Worm (Caenorhabditis elegans) whole organism, young adult: Measurements from ENCODE around the gene crn-7.

Experiments used
- C17E4.6 ChIP-seq: fragments of 200-800 bp; sonication (Bioruptor generic); IDR thresholded peaks from 2 replicates; pipeline ENCODE4 v1.3.6; 2022; ENCODE audit warnings: missing genetic modification reagents, missing genetic modification characterization, missing compliant biosample characterization
- ama-1 ChIP-seq, 3 experiments: fragments of 150-350 bp in 1 of 3; sonication (generic microtip) in 2 of 3; optimal IDR thresholded peaks; 2 replicates each; lab custom pipeline; 2014 to 2018; ENCODE audit warnings: missing biosample characterization in 2 of 3, missing genetic modification characterization in 2 of 3, missing genetic modification reagents in 2 of 3
- cebp-2 ChIP-seq: fragments of 200-800 bp; sonication (Bioruptor generic); IDR thresholded peaks from 2 replicates; pipeline ENCODE4 v1.3.6; 2022; ENCODE audit warnings: missing genetic modification characterization, missing compliant biosample characterization
- chd-7 ChIP-seq: sonication (generic microtip); optimal IDR thresholded peaks from 2 replicates; lab custom pipeline; 2016; ENCODE audit warnings: mild to moderate bottlenecking, missing genetic modification characterization, moderate library complexity, missing compliant biosample characterization
- lin-54 ChIP-seq: fragments of 200-800 bp; sonication (Bioruptor generic); optimal IDR thresholded peaks from 2 replicates; lab custom pipeline; 2018; ENCODE audit warnings: mild to moderate bottlenecking, missing genetic modification characterization, missing compliant biosample characterization
- pha-4 ChIP-seq: fragments of 150-350 bp; sonication (generic microtip); optimal IDR thresholded peaks from 2 replicates; lab custom pipeline; 2014; ENCODE audit warnings: missing biosample characterization, missing genetic modification reagents, missing genetic modification characterization
- rpc-1 ChIP-seq, 2 experiments: fragments of 150-350 bp in 1 of 2; sonication (generic microtip) in 1 of 2; optimal IDR thresholded peaks; 2 replicates each; lab custom pipeline; 2014 to 2018; ENCODE audit warnings: missing biosample characterization in 1 of 2, missing genetic modification characterization in 1 of 2, missing genetic modification reagents in 1 of 2, missing genotype in 1 of 2
- ztf-25 ChIP-seq: fragments of 200-800 bp; sonication (Bioruptor generic); IDR thresholded peaks from 2 replicates; pipeline ENCODE4 v1.3.6; 2022; ENCODE audit warnings: missing genetic modification reagents, missing genetic modification characterization, missing compliant biosample characterization

DNA sequence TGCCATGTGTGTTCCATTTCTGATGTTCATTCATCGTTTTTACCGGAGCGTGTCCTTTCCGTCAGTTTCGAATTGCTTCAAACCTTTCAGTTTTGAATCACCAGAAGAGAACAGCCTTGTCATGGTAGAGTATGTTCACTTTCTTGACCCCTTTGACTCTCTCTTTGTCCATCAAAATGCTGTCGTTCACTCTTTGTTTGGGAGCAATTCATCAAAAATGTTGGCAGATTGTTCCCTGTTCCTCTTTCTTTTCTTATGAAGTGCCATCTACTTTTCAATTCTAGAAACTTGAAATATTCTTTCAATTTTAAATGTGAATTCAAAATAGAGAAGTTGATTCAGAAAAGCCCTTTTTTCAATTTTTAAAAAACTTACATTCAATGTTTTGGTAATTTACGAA lies 13.0 kb downstream of the crn-7 start:
- no peak for TF ChIP-seq chd-7 (tag; lab: Kevin White, UChicago)
- TF ChIP-seq cebp-2 (GFP tag; lab: Robert Waterston, UW): no peak
- no peak for TF ChIP-seq ama-1 (optimal IDR thresholded peaks at IDR 0.05; lab: Kevin White, UChicago)
- TF ChIP-seq ama-1 (GFP tag; optimal IDR thresholded peaks at IDR 0.05; lab: Kevin White, UChicago): no peak
- no peak for TF ChIP-seq lin-54 (GFP tag; lab: Kevin White, UChicago)
- no peak for TF ChIP-seq C17E4.6 (GFP tag; lab: Robert Waterston, UW)
- TF ChIP-seq rpc-1 (optimal IDR thresholded peaks at IDR 0.05; lab: Kevin White, UChicago): no peak
- TF ChIP-seq rpc-1 (tag; optimal IDR thresholded peaks at IDR 0.05; lab: Kevin White, UChicago): no peak
- no peak for TF ChIP-seq pha-4
- TF ChIP-seq ztf-25 (GFP tag; lab: Robert Waterston, UW): no peak
